Worm (Caenorhabditis elegans) whole organism, L4/young adult: ENCODE data around the gene ddi-1.

Source experiments
- W03F9.2 ChIP-seq: fragments of 150-350 bp; optimal IDR thresholded peaks from 2 replicates; lab custom pipeline; 2014; ENCODE audit warnings: missing biosample characterization, missing genetic modification characterization
- dao-5 ChIP-seq: sonication (generic microtip); optimal IDR thresholded peaks from 2 replicates; lab custom pipeline; 2016; ENCODE audit warnings: missing genotype, missing genetic modification characterization, moderate library complexity, missing compliant biosample characterization
- him-1 ChIP-seq: sonication (generic microtip); optimal IDR thresholded peaks from 2 replicates; lab custom pipeline; 2016; ENCODE audit warnings: missing genotype, missing genetic modification reagents, missing genetic modification characterization, missing compliant biosample characterization

The ddi-1 gene

DNA sequence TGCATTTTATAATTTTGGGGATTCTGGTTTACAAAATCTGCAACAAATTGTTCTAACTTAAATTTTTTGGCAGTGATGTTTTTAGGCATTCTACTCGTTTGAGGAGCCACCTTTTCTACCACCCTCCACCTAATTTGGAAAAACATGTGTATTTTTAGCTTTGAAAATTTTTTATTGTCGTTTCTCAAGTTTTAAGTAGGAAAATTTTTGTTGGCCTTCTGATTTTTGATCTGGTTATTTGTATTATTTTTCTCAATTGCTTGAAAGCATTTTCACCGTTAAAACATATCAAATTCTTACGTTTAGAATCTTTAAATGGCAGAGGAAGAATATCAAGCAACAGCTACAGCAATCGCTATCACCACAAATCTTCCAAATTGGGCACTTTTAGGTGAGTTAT, 4.8 kb upstream of the ddi-1 start, which contains the start of gene C01G5.7:
Gene C01G5.7 (plus strand): TSS at position 301 of the 400 bp plus-strand sequence.
- TF ChIP-seq W03F9.2 (tag; lab: Kevin White, UChicago) (no peak), him-1 (no peak), dao-5 (tag; lab: Kevin White, UChicago) (no peak)

DNA sequence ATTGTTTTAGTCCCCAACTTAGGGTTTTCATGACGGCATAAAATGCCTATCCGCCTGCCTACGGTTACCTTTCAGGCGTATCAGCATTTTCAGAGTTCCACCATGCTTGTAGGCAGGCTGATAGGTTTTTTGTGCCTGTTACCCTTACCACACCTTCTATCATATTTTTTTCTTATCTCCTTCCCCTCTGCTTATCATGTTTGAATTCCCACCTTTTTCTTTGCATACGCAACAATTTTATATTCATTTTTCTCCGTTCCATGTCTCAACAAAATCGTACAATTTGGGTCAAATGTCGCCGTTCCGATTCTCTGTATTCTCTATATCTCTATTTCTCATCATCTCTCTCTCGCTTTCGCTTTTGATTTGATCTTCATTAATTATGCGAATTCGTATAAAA, 3.1 kb upstream of the ddi-1 start, which contains the start of gene C01G5.9:
Gene C01G5.9 (plus strand): TSS at position 301 of the 400 bp plus-strand sequence.
- no peak for TF ChIP-seq him-1
- TF ChIP-seq W03F9.2 (tag; lab: Kevin White, UChicago) = no peak
- no peak for TF ChIP-seq dao-5 (tag; lab: Kevin White, UChicago)

DNA sequence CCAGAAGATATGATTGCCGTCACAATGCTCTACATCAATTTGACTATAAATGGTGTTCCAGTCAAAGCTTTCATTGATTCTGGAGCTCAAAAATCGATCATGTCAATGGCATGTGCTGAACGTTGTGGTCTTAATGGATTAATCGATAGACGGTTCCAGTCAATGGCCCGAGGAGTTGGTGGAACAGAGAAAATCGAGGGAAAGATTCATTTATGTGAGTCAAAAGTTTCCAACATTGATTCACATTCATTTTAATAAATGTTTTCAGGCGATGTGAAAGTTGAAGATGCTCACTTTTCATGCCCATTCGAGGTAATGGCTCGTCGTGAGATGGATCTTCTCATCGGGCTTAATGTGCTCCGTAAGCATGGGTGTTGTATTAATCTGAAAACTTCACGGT, 1.1 kb downstream of the ddi-1 start:
- TF ChIP-seq dao-5 (tag; lab: Kevin White, UChicago) = no peak
- no peak for TF ChIP-seq W03F9.2 (tag; lab: Kevin White, UChicago)
- TF ChIP-seq him-1 = no peak

DNA sequence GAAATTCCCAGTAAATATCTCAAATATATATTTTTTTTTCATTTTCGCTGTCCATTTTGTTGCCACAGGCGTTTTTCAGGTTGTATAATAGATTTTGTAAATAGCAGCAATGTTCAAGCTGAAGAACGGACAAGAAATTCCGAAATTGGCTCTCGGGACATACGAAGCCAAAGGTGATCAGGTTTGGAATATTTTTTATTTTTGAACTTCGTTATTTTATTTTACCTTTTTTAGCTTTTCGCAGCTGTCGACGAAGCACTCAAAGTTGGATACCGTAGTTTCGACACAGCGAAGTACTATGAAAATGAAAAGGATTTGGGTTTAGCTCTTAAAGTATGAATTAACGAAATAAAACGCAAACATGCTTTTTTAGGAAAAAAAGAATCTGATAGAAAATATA, 1.9 kb downstream of the ddi-1 start, which contains the start of gene C01G5.5:
Gene C01G5.5 (plus strand): TSS at position 80 of the 400 bp plus-strand sequence.
- TF ChIP-seq dao-5 (tag; lab: Kevin White, UChicago) (no peak), W03F9.2 (tag; lab: Kevin White, UChicago) (no peak), him-1 (no peak)

DNA sequence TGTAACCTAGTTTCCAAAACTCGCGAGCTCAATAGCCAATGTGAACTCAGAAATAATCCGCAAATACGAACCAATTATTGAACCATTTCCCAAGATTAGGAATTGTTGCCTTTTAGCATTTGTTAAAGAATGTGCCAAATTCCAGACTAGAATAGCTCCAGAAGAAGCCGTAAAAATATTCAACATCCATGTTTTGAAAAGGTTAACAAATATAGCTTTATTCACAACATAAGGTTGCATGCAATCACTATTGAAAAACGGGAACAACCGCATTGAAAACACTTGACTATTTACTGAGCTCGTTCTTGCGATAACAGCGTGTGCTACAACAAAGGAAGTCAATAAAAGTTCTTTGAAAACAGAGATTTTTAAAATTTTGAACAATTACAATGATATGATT, 3.9 kb downstream of the ddi-1 start:
- TF ChIP-seq him-1 = no peak

DNA sequence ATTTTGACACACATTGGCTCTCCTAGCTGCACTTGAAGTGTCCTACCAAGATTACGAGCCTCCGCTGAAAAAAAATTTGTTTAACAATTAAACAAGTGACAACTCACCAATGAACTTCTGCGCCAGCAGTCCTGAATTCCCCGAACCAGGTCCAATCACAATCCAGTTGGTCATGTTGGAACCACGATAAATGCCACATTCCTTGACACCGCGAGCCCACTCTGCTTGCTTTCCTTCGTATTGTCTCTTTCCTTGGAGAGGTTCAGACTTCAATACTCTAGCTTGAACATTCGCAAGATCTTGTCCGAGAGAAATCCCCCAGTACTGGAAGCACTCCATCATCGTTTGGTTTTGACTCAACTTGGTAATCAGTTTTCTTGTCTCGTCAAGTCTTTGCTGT, 5.5 kb downstream of the ddi-1 start:
- TF ChIP-seq W03F9.2 (tag; lab: Kevin White, UChicago) = no peak
- TF ChIP-seq dao-5 (tag; lab: Kevin White, UChicago) = no peak
- no peak for TF ChIP-seq him-1

DNA sequence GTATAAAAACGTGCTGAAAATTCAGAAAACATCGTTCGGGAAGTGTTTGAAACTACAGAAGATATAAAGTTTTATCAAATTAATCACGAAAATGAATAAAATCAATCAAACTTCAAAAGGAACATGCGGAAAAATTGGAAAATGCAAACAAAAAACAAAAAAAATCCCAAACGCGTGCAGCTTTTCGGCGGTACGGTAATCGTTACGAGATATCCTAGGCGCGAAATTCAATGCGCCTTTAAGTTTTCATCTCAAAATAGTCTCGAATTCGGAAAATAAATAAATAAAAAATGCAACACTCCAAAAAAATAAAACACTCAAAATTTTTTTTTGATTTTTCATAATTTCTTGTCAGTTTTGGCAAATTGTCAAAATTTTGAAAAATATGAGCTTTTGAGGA, 7.2 kb downstream of the ddi-1 start:
- TF ChIP-seq him-1 (no peak), W03F9.2 (tag; lab: Kevin White, UChicago) (no peak), dao-5 (tag; lab: Kevin White, UChicago) (no peak)

DNA sequence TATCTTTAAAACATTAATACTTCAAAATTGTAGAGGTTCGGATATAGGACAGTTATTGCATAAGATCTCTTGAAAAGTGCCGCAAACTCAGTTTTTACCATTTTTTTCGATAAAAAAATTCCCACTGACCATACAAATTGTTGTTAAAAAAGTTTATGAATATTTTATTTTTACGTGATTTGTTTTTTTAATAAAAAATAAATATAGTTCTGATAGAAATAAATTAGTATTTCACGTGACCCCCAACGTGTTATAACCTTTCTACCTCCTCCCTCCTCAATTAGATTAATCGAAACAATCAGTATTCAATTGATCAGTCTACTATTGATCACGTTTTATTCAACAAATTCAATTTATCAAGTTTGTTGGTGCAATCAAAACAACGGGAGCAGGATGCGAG, 8.8 kb downstream of the ddi-1 start, which contains the start of gene C01G5.4:
Gene C01G5.4 (plus strand): TSS at position 301 of the 400 bp plus-strand sequence.
- TF ChIP-seq dao-5 (tag; lab: Kevin White, UChicago) (no peak), W03F9.2 (tag; lab: Kevin White, UChicago) (no peak), him-1 (no peak)

DNA sequence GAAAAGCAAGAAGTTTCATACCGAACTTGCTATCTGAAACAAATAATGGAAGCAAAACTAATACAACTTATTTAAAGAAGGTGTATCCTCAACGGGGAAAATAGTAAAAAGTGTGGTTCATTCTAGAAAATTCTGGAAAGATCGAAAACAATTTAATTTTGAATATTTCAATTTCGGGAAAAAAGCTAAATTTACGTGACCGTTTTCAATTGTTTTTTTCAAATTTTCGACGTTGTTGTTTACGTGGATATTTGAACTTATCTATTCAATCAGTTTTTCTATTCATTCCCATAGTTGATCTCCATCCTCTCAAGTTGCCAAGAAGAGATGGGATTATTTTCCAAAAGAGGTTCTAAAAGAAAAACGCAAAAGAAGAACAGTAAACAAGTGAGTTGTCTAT, 13.2 kb downstream of the ddi-1 start, which contains the start of gene C01G5.3:
Gene C01G5.3 (plus strand): TSS at position 301 of the 400 bp plus-strand sequence.
- no peak for TF ChIP-seq him-1
- no peak for TF ChIP-seq W03F9.2 (tag; lab: Kevin White, UChicago)
- TF ChIP-seq dao-5 (tag; lab: Kevin White, UChicago) = no peak

DNA sequence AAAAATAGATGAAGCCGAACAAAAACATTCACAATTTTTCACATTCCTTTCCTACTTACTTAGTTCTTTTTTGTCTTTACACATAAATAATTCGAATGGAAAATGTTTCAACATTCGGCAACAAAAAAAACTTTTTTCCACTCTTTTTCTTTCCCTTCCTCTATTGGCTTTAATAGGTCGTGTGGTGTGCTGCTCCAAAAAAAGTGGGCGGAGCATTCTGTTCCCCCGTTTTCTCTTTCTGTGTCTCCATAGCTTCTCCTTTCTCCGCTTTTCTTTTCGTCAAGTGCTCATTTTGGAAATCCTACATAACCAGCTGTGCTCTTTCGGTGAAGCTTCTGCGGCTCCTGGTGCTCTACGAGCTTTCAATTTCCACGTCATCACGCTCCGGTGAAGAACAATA, 18.8 kb downstream of the ddi-1 start, which contains the start of gene C01G5.25:
Gene C01G5.25 (plus strand): TSS at position 250 of the 400 bp plus-strand sequence.
- TF ChIP-seq dao-5 (tag; lab: Kevin White, UChicago) (no peak), him-1 (no peak), W03F9.2 (tag; lab: Kevin White, UChicago) (no peak)

DNA sequence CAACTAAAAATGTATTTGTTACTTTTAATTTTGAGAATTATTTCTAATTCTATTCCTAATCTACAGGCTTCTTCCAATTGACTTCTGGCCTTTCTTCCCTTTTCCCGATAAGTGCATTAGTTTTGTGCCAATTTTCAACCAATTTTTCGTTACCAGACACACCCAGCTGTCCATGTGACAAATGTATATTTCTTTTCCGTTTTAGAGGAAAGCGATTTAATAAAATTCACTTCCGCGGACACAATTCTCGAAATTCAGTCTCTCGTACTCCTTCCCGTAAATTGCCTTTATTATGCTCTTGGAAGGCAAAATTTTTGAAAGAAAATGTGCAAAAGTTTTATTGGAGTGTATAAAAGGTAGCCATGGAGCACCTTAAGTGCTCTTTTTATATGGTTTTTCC, 20.3 kb downstream of the ddi-1 start:
- TF ChIP-seq him-1 = no peak
- TF ChIP-seq W03F9.2 (tag; lab: Kevin White, UChicago) = no peak
- no peak for TF ChIP-seq dao-5 (tag; lab: Kevin White, UChicago)

DNA sequence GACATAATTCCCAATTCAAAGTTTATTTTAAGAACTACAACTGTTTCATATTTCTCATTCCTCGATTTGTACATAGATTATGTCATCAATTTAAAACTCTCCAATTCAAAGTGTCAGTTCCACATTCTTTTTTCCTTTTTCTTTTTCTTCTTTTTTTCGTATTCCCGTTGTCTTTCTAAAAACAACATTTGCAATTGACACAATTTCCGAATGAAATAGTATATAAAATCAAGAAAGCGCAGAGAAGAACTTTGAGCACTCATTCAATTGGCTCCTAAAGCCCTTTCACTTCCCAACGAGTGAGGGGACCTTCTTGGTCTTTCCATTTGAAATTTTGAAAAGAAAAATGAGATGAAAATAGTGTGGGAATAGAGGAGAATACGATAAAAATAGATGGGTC, 24.7 kb downstream of the ddi-1 start:
- TF ChIP-seq him-1 = no peak
- no peak for TF ChIP-seq dao-5 (tag; lab: Kevin White, UChicago)
- TF ChIP-seq W03F9.2 (tag; lab: Kevin White, UChicago) = no peak

DNA sequence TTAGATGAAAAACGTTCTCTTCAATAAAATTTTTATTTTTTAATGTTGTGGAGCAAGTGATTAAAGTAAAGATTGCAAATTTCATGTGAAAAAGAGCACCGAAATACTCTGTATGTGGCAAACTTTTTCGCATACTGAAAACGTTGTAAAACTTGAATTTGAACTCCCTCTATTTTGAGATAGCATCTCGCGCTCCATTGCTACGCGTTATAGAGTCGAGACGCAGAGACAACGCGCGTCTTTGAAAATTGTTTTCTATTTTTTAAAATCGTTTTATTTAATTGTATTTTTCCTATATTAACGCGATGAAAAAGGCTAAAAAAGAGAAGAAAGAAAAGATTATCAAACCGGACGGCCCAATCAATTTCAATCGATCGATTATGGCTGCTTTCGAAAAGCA, 25.9 kb downstream of the ddi-1 start, which contains the start of gene fan-1:
Gene fan-1 (plus strand): TSS at position 78 of the 400 bp plus-strand sequence.
- TF ChIP-seq dao-5 (tag; lab: Kevin White, UChicago) (no peak), W03F9.2 (tag; lab: Kevin White, UChicago) (peak; percentile 30), him-1 (peak; percentile 61)

DNA sequence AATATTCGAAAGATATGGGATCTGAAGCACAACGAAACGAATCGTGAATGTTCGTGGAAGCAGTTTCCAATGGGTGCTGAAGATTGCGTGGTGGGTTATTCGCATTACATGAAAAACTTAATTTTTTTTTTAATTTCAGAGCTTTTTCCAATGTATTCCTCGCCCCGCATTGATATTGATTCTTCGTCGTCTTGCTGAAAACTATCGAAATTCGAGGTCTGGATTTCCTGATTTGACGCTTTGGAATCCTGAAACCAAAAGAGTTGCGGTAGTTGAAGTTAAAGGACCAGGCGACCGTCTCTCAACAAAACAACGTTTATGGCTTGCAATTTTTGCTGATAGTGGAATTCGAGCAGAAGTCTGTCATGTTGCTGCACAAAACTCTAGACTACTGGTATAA, 29.4 kb downstream of the ddi-1 start:
- no peak for TF ChIP-seq dao-5 (tag; lab: Kevin White, UChicago)
- no peak for TF ChIP-seq W03F9.2 (tag; lab: Kevin White, UChicago)
- TF ChIP-seq him-1 = no peak

DNA sequence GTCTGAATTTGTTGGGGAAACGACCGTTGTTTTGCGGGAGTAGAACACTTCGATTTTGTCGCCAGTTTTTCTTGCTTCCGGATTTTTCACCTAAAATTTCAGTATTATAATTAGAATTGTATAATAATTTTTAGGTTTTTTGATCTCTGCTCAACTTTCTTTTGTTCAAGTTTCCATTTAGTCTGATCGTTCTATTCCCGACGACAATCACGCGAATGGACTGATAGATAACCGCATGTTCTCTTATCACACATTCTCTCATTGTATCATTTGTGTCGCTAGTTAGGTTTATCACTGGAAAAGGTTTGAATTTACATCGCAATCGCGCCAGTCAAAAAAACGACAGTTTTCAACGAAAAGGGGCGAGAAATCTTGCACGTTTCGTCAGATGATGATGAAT, 32.2 kb downstream of the ddi-1 start:
- TF ChIP-seq W03F9.2 (tag; lab: Kevin White, UChicago) = no peak
- no peak for TF ChIP-seq dao-5 (tag; lab: Kevin White, UChicago)
- TF ChIP-seq him-1 = no peak
